Worm (Caenorhabditis elegans): ENCODE results near the gene mrps-18B.

- TF ChIP-seq him-1 (tag; optimal IDR thresholded peaks at IDR 0.05) (peak; percentile 97), dao-5 (tag; optimal IDR thresholded peaks at IDR 0.05) (peak; percentile 77)
These were observed 35.7 kb downstream of the mrps-18B start, which contains the start of gene iff-2 for ce11 chrII:8561227-8561626.

Measured in whole organism, L4/young adult.